Fruit fly (Drosophila melanogaster) whole organism, pupa: ENCODE results near the gene SPH93.

Experiments used
- CG8159 ChIP-seq: fragments of 200-800 bp; sonication (Bioruptor generic); optimal IDR thresholded peaks from 3 replicates; lab custom pipeline; 2018; ENCODE audit warnings: missing biosample characterization, mild to moderate bottlenecking, missing genetic modification characterization, moderate library complexity
- EcR ChIP-seq: fragments of 200-800 bp; sonication (Bioruptor generic); optimal IDR thresholded peaks from 3 replicates; lab custom pipeline; 2019; ENCODE audit warnings: missing biosample characterization, missing genetic modification characterization, mild to moderate bottlenecking, moderate library complexity, missing genetic modification reagents
- Pif1A ChIP-seq: fragments of 200-800 bp; sonication (Bioruptor generic); optimal IDR thresholded peaks from 3 replicates; lab custom pipeline; 2016; ENCODE audit warnings: missing biosample characterization, missing genetic modification characterization

DNA sequence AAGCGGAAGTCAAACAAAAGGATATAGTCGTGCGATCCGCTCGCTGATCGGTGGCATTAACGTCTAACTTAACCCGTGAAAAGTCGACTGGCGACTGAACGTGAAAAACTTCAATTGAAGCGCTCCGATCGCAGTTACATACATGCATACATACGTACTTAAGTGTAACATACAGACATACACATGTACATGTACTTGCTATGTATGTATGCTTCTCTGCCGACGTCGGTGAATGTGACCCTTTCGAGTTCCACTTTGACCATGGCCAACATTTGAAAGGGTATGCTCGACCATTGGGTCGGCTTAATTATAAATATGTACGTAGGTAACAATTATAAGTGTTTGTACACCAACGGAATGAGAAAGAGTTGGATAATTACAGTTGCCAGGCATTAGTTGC, 41.4 kb upstream of the SPH93 start, which contains the start of gene qua:
- no peak for TF ChIP-seq EcR (GFP tag; lab: Kevin White, UChicago)
- TF ChIP-seq Pif1A, result no peak
- TF ChIP-seq CG8159 (tag; lab: Kevin White, UChicago), result no peak
